Worm (Caenorhabditis elegans): ENCODE data around the gene vha-6.

ce11 chrII:11400386-11400785, 37.9 kb downstream of the vha-6 start:
- TF ChIP-seq W03F9.2 (tag; optimal IDR thresholded peaks at IDR 0.05): no peak
- no peak for TF ChIP-seq dao-5 (tag; optimal IDR thresholded peaks at IDR 0.05)
- TF ChIP-seq him-1 (tag; optimal IDR thresholded peaks at IDR 0.05): no peak

Data from whole organism, L4/young adult.